Worm (Caenorhabditis elegans): ENCODE measurements around the gene cyp-37B1.

The cyp-37B1 gene

ce11 chrV:16277918-16278317 is at the start of gene cyp-37B1:
Gene cyp-37B1, plus strand, starts transcription at chrV:16278116.
- TF ChIP-seq unc-62 (GFP tag; optimal IDR thresholded peaks at IDR 0.05): no peak

DNA sequence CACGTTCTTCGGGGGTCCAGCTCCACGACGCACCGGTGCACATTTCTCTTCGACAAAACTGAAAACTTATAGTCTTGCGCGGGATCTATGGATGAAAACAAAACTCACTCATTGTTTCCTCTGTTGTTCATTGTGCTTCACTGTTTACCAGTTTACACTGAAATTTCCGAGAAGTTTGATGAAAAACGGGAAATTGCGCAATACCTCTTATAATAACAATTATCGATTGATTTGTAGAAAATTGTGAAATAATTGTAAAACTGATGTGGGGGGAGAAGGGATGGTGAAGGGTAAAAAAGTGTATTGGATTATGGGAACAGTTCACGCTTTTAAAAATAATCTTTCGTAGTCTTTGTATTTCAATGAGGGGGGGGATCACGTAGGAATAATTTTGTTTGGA is 48.5 kb upstream of the cyp-37B1 start:
- TF ChIP-seq unc-62 (GFP tag; optimal IDR thresholded peaks at IDR 0.05): no peak

ce11 chrV:16229896-16230295 is 48.0 kb upstream of the cyp-37B1 start, which contains the start of the genes F21H7.2 and F21H7.12:
Gene F21H7.2, minus strand, starts transcription at chrV:16229996.
Gene F21H7.12, plus strand, starts transcription at chrV:16230165.
- no peak for TF ChIP-seq unc-62 (GFP tag; optimal IDR thresholded peaks at IDR 0.05)

ce11 chrV:16232180-16232579 is 45.7 kb upstream of the cyp-37B1 start, which contains the start of gene gst-22:
Gene gst-22, minus strand, starts transcription at chrV:16232282.
- TF ChIP-seq unc-62 (GFP tag; optimal IDR thresholded peaks at IDR 0.05): no peak

DNA sequence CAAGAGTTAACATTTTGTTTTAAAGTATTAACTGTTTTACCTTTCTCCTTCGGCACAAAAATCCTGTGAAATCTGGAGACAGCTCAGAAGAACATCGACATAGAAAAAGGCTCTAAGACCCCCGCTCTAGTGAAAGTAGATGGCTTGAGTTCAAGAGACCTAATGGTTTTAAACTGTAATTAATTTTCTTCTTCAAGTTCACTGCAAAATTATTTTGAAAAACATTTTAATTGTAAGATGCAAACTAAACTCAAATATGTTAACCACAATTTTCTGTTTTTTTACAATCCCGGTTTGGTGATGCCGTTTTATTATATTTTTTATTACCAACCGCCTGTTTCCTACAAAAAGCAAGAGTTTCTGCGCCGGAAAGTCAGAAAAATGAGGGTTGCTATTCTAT is 44.3 kb upstream of the cyp-37B1 start, which contains the start of gene clec-233:
TSS of gene clec-233 (plus strand) at position 301 of the 400 bp plus-strand sequence.
- TF ChIP-seq unc-62 (GFP tag; optimal IDR thresholded peaks at IDR 0.05): no peak

DNA sequence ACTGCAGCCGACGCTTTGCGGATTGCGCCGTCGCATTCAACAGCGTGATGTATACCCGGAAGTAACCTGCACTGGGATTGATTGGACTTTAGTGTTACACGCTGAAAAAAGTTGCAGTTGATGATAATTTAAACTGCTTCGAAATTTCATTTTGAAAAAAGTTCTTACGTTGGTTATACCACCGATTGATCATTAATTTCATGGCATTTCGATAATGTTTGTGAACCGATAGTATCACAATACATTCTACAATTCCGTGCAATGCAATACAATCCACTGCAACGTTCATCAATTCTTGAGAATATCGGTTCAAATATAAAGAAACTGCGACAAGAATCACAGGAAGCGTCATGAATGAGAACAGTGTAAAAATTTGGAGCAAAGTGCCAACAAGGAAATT is 42.8 kb upstream of the cyp-37B1 start, which contains the start of gene F21H7.3:
TSS of gene F21H7.3 (minus strand) at position 101 of the 400 bp plus-strand sequence.
- TF ChIP-seq unc-62 (GFP tag; optimal IDR thresholded peaks at IDR 0.05): no peak

DNA sequence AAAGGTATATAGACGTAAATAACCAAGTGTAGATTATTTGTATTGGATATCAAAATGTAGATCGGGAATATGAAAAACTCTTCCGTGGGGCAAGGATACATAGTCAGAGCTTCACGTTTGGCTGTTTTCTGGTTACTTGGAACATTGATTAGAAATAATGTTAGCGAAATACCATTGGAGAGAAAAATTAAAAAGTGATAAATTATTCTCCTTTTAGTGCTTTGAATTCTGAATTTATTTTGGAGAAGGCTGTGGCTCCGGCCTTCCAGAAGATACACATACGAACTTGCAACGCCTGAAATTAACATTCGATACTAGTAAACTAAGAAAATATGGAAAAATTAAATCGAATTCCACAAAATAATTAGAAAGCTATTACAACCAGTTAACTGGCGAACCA is 42.3 kb upstream of the cyp-37B1 start, which contains the start of gene srh-98:
TSS of gene srh-98 (minus strand) at position 101 of the 400 bp plus-strand sequence.
- no peak for TF ChIP-seq unc-62 (GFP tag; optimal IDR thresholded peaks at IDR 0.05)

ce11 chrV:16237223-16237622 is 40.7 kb upstream of the cyp-37B1 start, which contains the start of gene F21H7.5:
Gene F21H7.5, plus strand, starts transcription at chrV:16237523.
- no peak for TF ChIP-seq unc-62 (GFP tag; optimal IDR thresholded peaks at IDR 0.05)

- TF ChIP-seq unc-62 (GFP tag; optimal IDR thresholded peaks at IDR 0.05): no peak
Observed at ce11 chrV:16244078-16244477, 33.8 kb upstream of the cyp-37B1 start, which contains the start of gene srh-104. Gene srh-104, minus strand, starts transcription at chrV:16244178.

DNA sequence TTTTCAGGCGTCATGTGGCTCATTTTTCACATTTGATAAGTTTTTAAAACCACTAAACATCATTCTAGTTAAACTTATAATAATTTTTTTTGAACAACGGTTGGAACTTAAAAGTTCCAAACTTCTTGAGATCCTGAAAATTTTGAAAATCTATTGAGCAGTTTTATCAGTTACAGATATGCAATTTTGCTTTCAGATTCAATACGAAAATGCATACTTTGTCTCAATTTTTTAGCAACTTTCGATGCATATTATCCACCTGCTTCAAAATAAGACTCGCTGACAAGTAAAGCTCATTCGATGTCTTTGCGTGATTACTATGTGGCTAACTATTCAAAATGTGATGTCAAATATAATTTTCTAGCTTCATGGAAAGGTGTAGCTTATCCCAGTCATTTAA is 31.3 kb upstream of the cyp-37B1 start, which contains the start of gene srh-95:
TSS of gene srh-95 (plus strand) at position 301 of the 400 bp plus-strand sequence.
- no peak for TF ChIP-seq unc-62 (GFP tag; optimal IDR thresholded peaks at IDR 0.05)

DNA sequence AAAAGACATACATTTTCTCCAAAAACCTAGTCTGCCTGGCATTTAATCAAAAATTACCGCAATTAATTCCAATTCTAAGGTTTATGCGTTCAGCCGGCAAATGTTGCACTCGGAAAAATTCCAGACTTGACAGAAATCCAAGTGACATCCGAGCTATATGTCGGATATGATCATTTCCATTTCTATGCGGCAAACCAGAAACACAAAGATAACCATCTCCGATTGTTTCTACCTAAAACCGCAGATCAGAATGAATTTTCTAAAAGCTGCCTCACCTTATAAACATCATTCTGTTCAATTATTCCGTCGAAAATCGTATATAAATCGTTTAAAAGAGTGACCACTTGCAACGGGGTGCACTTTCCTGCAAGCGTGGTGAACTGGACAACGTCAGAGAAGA is 28.8 kb upstream of the cyp-37B1 start:
- TF ChIP-seq unc-62 (GFP tag; optimal IDR thresholded peaks at IDR 0.05): no peak

- no peak for TF ChIP-seq unc-62 (GFP tag; optimal IDR thresholded peaks at IDR 0.05)
Observed at ce11 chrV:16253687-16254086, 24.2 kb upstream of the cyp-37B1 start, which contains the start of gene gcy-20. Gene gcy-20, minus strand, starts transcription at chrV:16253787.

ce11 chrV:16256395-16256794 is 21.5 kb upstream of the cyp-37B1 start, which contains the start of gene bgnt-1.3:
Gene bgnt-1.3, minus strand, starts transcription at chrV:16256495.
- no peak for TF ChIP-seq unc-62 (GFP tag; optimal IDR thresholded peaks at IDR 0.05)

ce11 chrV:16258142-16258541 is 19.8 kb upstream of the cyp-37B1 start, which contains the start of gene nhr-218:
Gene nhr-218, plus strand, starts transcription at chrV:16258442.
- no peak for TF ChIP-seq unc-62 (GFP tag; optimal IDR thresholded peaks at IDR 0.05)

DNA sequence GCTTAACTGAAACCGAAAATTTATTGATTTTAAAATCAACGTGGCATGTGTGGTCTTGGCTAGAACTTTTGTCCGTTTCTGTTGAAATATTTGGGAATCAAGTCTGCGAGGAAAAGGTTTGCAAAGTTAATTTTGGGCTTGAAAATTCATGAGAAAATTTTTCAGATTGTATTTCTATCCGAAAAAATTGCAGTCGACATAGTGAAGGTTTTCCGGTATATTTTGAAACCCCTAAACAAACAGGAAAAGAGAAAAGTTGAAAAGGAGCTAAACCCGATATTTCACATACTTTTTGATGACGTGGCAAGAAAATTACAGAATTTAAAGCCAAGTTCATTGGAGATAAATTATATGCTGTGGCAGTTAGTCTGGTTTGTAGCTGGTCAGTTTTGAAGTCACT is 18.2 kb upstream of the cyp-37B1 start, which contains the start of gene nhr-127:
TSS of gene nhr-127 (plus strand) at position 301 of the 400 bp plus-strand sequence.
- no peak for TF ChIP-seq unc-62 (GFP tag; optimal IDR thresholded peaks at IDR 0.05)

DNA sequence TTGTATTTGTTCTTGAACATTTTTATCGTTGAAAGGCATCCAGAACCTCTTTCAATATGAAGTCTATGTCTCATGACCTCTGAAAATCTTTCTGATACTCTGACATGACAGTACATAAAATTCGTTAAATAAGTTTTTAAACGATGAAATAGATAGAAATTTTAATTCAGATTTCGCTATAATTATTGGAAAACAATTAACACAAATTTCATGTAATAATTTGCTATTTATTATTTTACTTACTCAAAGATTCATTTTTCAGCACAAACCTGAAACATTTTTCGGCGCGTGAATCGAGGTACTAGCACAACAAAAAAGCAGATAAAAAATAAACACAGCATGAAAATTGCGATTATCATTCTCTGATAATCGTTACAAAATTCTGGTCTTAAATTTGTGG is 11.4 kb upstream of the cyp-37B1 start, which contains the start of gene T13F3.4:
TSS of gene T13F3.4 (minus strand) at position 101 of the 400 bp plus-strand sequence.
- no peak for TF ChIP-seq unc-62 (GFP tag; optimal IDR thresholded peaks at IDR 0.05)

ce11 chrV:16269556-16269955 is 8.4 kb upstream of the cyp-37B1 start, which contains the start of the genes fbxa-2 and T13F3.8:
Gene fbxa-2, minus strand, starts transcription at chrV:16269656.
Gene T13F3.8, plus strand, starts transcription at chrV:16269800.
- no peak for TF ChIP-seq unc-62 (GFP tag; optimal IDR thresholded peaks at IDR 0.05)

Data from whole organism, dauer.